Worm (Caenorhabditis elegans) whole organism, L4/young adult: ENCODE measurements around the gene Y94H6A.7.

ENCODE experiments used
- dao-5 ChIP-seq: sonication (generic microtip); optimal IDR thresholded peaks from 2 replicates; lab custom pipeline; 2016; ENCODE audit warnings: missing genotype, missing genetic modification characterization, moderate library complexity, missing compliant biosample characterization
- him-1 ChIP-seq: sonication (generic microtip); optimal IDR thresholded peaks from 2 replicates; lab custom pipeline; 2016; ENCODE audit warnings: missing genotype, missing genetic modification reagents, missing genetic modification characterization, missing compliant biosample characterization

DNA sequence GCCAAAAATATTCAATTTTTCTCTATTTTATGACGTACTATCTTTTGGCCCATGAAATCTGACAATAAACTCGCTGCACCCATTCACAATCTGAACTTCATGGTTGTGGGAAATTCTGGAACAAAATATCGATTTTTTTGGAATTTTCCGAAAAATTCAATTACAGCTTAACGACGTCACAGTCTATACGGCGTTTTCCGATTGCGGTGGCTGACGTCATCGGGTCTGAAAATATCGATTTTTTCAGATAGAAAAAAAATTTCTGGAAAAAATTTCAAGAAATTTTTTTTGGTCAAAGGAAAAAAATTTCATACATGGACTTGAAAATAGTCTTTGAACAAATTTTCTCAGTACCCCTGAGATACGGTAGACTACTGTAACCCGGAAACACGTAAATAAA lies 9.4 kb downstream of the Y94H6A.7 start, which contains the start of gene ubc-8:
- TF ChIP-seq dao-5 (tag; lab: Kevin White, UChicago) (no peak), him-1 (no peak)
